Fruit fly (Drosophila melanogaster) whole organism, embryonic: ENCODE measurements around the gene sra.

Experiments used
- Abd-B ChIP-seq: fragments of 200-800 bp; sonication (Bioruptor generic); optimal IDR thresholded peaks from 2 replicates; lab custom pipeline; 2018; ENCODE audit warnings: missing biosample characterization, mild to moderate bottlenecking, missing genetic modification characterization, moderate library complexity
- CG10543 ChIP-seq: fragments of 200-800 bp; sonication (Bioruptor generic); optimal IDR thresholded peaks from 3 replicates; lab custom pipeline; 2017; ENCODE audit warnings: missing biosample characterization, mild to moderate bottlenecking, missing genetic modification characterization, moderate library complexity
- CG10654 ChIP-seq: fragments of 200-800 bp; sonication (Bioruptor generic); optimal IDR thresholded peaks from 2 replicates; lab custom pipeline; 2016; ENCODE audit warnings: missing biosample characterization, missing genetic modification characterization
- CG15269 ChIP-seq: fragments of 200-800 bp; sonication (Bioruptor generic); optimal IDR thresholded peaks from 2 replicates; lab custom pipeline; 2018; ENCODE audit warnings: missing biosample characterization, mild to moderate bottlenecking, missing genetic modification characterization, moderate library complexity
- CG15696 ChIP-seq: fragments of 200-800 bp; sonication (Bioruptor generic); optimal IDR thresholded peaks from 2 replicates; lab custom pipeline; 2019; ENCODE audit warnings: missing biosample characterization, mild to moderate bottlenecking, missing genetic modification characterization, moderate library complexity
- CG16863 ChIP-seq: fragments of 200-800 bp; sonication (Bioruptor generic); optimal IDR thresholded peaks from 3 replicates; lab custom pipeline; 2016; ENCODE audit warnings: missing biosample characterization, missing genetic modification characterization
- CG17612 ChIP-seq: fragments of 200-800 bp; sonication (Bioruptor generic); IDR thresholded peaks from 2 replicates; pipeline ENCODE4 v1.3.6; 2022; ENCODE audit warnings: missing biosample characterization, missing genetic modification characterization
- CG2199 ChIP-seq: fragments of 200-800 bp; sonication (Bioruptor generic); IDR thresholded peaks from 3 replicates; pipeline ENCODE4 v1.3.6; 2022; ENCODE audit warnings: missing biosample characterization, missing genetic modification characterization
- CG4617 ChIP-seq: fragments of 200-800 bp; sonication (Bioruptor generic); optimal IDR thresholded peaks from 3 replicates; lab custom pipeline; 2016; ENCODE audit warnings: missing biosample characterization, missing genetic modification characterization, borderline replicate concordance
- CG4730 ChIP-seq: fragments of 200-800 bp; sonication (Bioruptor generic); IDR thresholded peaks from 2 replicates; pipeline ENCODE4 v1.3.6; 2022; ENCODE audit warnings: missing biosample characterization, missing genetic modification characterization
- CG6254 ChIP-seq: fragments of 200-800 bp; sonication (Bioruptor generic); optimal IDR thresholded peaks from 3 replicates; lab custom pipeline; 2017; ENCODE audit warnings: mild to moderate bottlenecking, missing biosample characterization, missing genetic modification reagents, missing genetic modification characterization
- CG6765 ChIP-seq: fragments of 200-800 bp; sonication (Bioruptor generic); optimal IDR thresholded peaks from 3 replicates; lab custom pipeline; 2017; ENCODE audit warnings: missing biosample characterization, mild to moderate bottlenecking, missing genetic modification characterization
- CG7745 ChIP-seq: fragments of 200-800 bp; sonication (Bioruptor generic); optimal IDR thresholded peaks from 2 replicates; lab custom pipeline; 2018; ENCODE audit warnings: missing biosample characterization, mild to moderate bottlenecking, missing genetic modification characterization, moderate library complexity
- CG7839 ChIP-seq: fragments of 200-800 bp; sonication (Bioruptor generic); optimal IDR thresholded peaks from 3 replicates; lab custom pipeline; 2018; ENCODE audit warnings: missing biosample characterization, mild to moderate bottlenecking, missing genetic modification characterization, moderate library complexity
- CG8478 ChIP-seq: fragments of >200 bp; optimal IDR thresholded peaks from 2 replicates; lab custom pipeline; 2018
- Deaf1 ChIP-seq: fragments of 200-800 bp; optimal IDR thresholded peaks from 3 replicates; lab custom pipeline; 2019; ENCODE audit warnings: missing biosample characterization, mild to moderate bottlenecking, missing genetic modification characterization, moderate library complexity
- Dip2 ChIP-seq: fragments of 200-800 bp; sonication (Bioruptor generic); IDR thresholded peaks from 2 replicates; pipeline ENCODE4 v1.3.6; 2022; ENCODE audit warnings: missing biosample characterization, missing genetic modification characterization
- Gsc ChIP-seq: fragments of 200-800 bp; sonication (Bioruptor generic); IDR thresholded peaks from 2 replicates; pipeline ENCODE4 v1.3.6; 2022; ENCODE audit warnings: missing biosample characterization, missing genetic modification characterization
- Hr51 ChIP-seq, 2 experiments: fragments of 200-800 bp; sonication (Bioruptor generic); optimal IDR thresholded peaks; 2 replicates in 1 of 2; 3 replicates in 1 of 2; lab custom pipeline; 2016 to 2018; ENCODE audit warnings: missing biosample characterization in 2 of 2, missing genetic modification characterization in 2 of 2, mild to moderate bottlenecking in 1 of 2, moderate library complexity in 1 of 2
- MESR4 ChIP-seq: fragments of 200-800 bp; sonication (Bioruptor generic); optimal IDR thresholded peaks from 2 replicates; lab custom pipeline; 2018; ENCODE audit warnings: missing biosample characterization, mild to moderate bottlenecking, missing genetic modification characterization, moderate library complexity
- Mrtf ChIP-seq: fragments of 200-800 bp; sonication (Bioruptor generic); IDR thresholded peaks from 3 replicates; pipeline ENCODE4 v1.3.6; 2022; ENCODE audit warnings: missing biosample characterization, missing genetic modification characterization
- Nf-YC ChIP-seq: fragments of 200-800 bp; optimal IDR thresholded peaks from 3 replicates; lab custom pipeline; 2019; ENCODE audit warnings: missing biosample characterization, mild to moderate bottlenecking, missing genetic modification characterization, moderate library complexity
- NfI ChIP-seq: fragments of 200-800 bp; sonication (Bioruptor generic); optimal IDR thresholded peaks from 3 replicates; lab custom pipeline; 2018; ENCODE audit warnings: missing biosample characterization, mild to moderate bottlenecking, missing genetic modification characterization, moderate library complexity
- Rfx ChIP-seq: fragments of 200-800 bp; sonication (Bioruptor generic); IDR thresholded peaks from 2 replicates; pipeline ENCODE4 v1.3.6; 2022; ENCODE audit warnings: missing biosample characterization, missing genetic modification characterization
- Trl ChIP-seq, 3 experiments: fragments of >200 bp in 2 of 3; fragments of 200-800 bp in 1 of 3; sonication (Bioruptor generic) in 1 of 3; optimal IDR thresholded peaks; 2 replicates in 1 of 3; 3 replicates in 2 of 3; lab custom pipeline; 2016 to 2017; ENCODE audit warnings: missing biosample characterization in 1 of 3, missing genetic modification characterization in 1 of 3
- Vsx1 ChIP-seq: fragments of 200-800 bp; sonication (Bioruptor generic); optimal IDR thresholded peaks from 2 replicates; lab custom pipeline; 2017; ENCODE audit warnings: missing biosample characterization, mild to moderate bottlenecking, missing genetic modification characterization, missing genetic modification reagents
- ara ChIP-seq: fragments of 200-800 bp; sonication (Bioruptor generic); IDR thresholded peaks from 2 replicates; pipeline ENCODE4 v1.3.6; 2022; ENCODE audit warnings: missing biosample characterization, missing genetic modification characterization
- bsh ChIP-seq, 2 experiments: fragments of 200-800 bp; sonication (Bioruptor generic); optimal IDR thresholded peaks; 2 replicates each; lab custom pipeline; 2017 to 2018; ENCODE audit warnings: mild to moderate bottlenecking in 2 of 2, missing biosample characterization in 2 of 2, missing genetic modification characterization in 2 of 2, moderate library complexity in 1 of 2
- btn ChIP-seq: fragments of 200-800 bp; sonication (Bioruptor generic); optimal IDR thresholded peaks from 2 replicates; lab custom pipeline; 2016; ENCODE audit warnings: missing biosample characterization, missing genetic modification characterization
- cad ChIP-seq: fragments of >200 bp; optimal IDR thresholded peaks from 2 replicates; lab custom pipeline; 2017; ENCODE audit warnings: missing biosample characterization, missing genetic modification characterization
- danr ChIP-seq: fragments of 200-800 bp; sonication (Bioruptor generic); IDR thresholded peaks from 2 replicates; pipeline ENCODE4 v1.3.6; 2022; ENCODE audit warnings: missing biosample characterization, missing genetic modification characterization
- fd64A ChIP-seq: fragments of 200-800 bp; sonication (Bioruptor generic); optimal IDR thresholded peaks from 3 replicates; lab custom pipeline; 2018; ENCODE audit warnings: missing biosample characterization, mild to moderate bottlenecking, missing genetic modification characterization
- fd96Cb ChIP-seq: fragments of 200-800 bp; sonication (Bioruptor generic); optimal IDR thresholded peaks from 2 replicates; lab custom pipeline; 2018; ENCODE audit warnings: missing biosample characterization, mild to moderate bottlenecking, missing genetic modification characterization, moderate library complexity
- gce ChIP-seq: fragments of 200-800 bp; sonication (Bioruptor generic); IDR thresholded peaks from 3 replicates; pipeline ENCODE4 v1.3.6; 2022; ENCODE audit warnings: missing biosample characterization, missing genetic modification characterization
- hkb ChIP-seq, 2 experiments: fragments of 200-800 bp in 1 of 2; fragments of >200 bp in 1 of 2; sonication (Bioruptor generic) in 1 of 2; IDR thresholded peaks in 1 of 2; optimal IDR thresholded peaks in 1 of 2; 2 replicates each; pipeline versions ENCODE4 v1.3.6 to Lab custom; 2017 to 2022; ENCODE audit warnings: missing biosample characterization in 1 of 2, missing genetic modification characterization in 1 of 2
- lab ChIP-seq: fragments of 200-800 bp; sonication (Bioruptor generic); optimal IDR thresholded peaks from 3 replicates; lab custom pipeline; 2017; ENCODE audit warnings: missing biosample characterization, missing genetic modification characterization, mild to moderate bottlenecking, moderate library complexity, missing genetic modification reagents
- nau ChIP-seq: fragments of 200-800 bp; sonication (Bioruptor generic); optimal IDR thresholded peaks from 3 replicates; lab custom pipeline; 2017; ENCODE audit warnings: missing biosample characterization, mild to moderate bottlenecking, missing genetic modification characterization, missing genetic modification reagents
- pzg ChIP-seq: fragments of 200-800 bp; sonication (Bioruptor generic); optimal IDR thresholded peaks from 3 replicates; lab custom pipeline; 2018; ENCODE audit warnings: missing biosample characterization, mild to moderate bottlenecking, missing genetic modification characterization, moderate library complexity
- sc ChIP-seq, 3 experiments: fragments of >200 bp in 2 of 3; fragments of 200-800 bp in 1 of 3; sonication (Bioruptor generic) in 1 of 3; optimal IDR thresholded peaks; 2 replicates in 2 of 3; 3 replicates in 1 of 3; lab custom pipeline; 2017; ENCODE audit warnings: mild to moderate bottlenecking in 1 of 3, missing biosample characterization in 1 of 3, missing genetic modification characterization in 1 of 3, missing genetic modification reagents in 1 of 3
- sens-2 ChIP-seq: fragments of 200-800 bp; sonication (Bioruptor generic); IDR thresholded peaks from 2 replicates; pipeline ENCODE4 v1.3.6; 2022; ENCODE audit warnings: missing biosample characterization, missing genetic modification characterization
- sim ChIP-seq: fragments of 200-800 bp; sonication (Bioruptor generic); IDR thresholded peaks from 2 replicates; pipeline ENCODE4 v1.3.6; 2022; ENCODE audit warnings: missing biosample characterization, missing genetic modification characterization
- sqz ChIP-seq: fragments of 200-800 bp; sonication (Bioruptor generic); optimal IDR thresholded peaks from 3 replicates; lab custom pipeline; 2018; ENCODE audit warnings: missing biosample characterization, mild to moderate bottlenecking, missing genetic modification characterization
- sug ChIP-seq: fragments of 200-800 bp; optimal IDR thresholded peaks from 2 replicates; lab custom pipeline; 2019; ENCODE audit warnings: missing biosample characterization, mild to moderate bottlenecking, missing genetic modification characterization, moderate library complexity
- tgo ChIP-seq: fragments of 200-800 bp; sonication (Bioruptor generic); IDR thresholded peaks from 3 replicates; pipeline ENCODE4 v1.3.6; 2022; ENCODE audit warnings: missing biosample characterization, missing genetic modification characterization
- toy ChIP-seq: fragments of 200-800 bp; sonication (Bioruptor generic); IDR thresholded peaks from 2 replicates; pipeline ENCODE4 v1.3.6; 2022; ENCODE audit warnings: missing biosample characterization, missing genetic modification characterization
- vfl ChIP-seq: fragments of 200-800 bp; sonication (Bioruptor generic); optimal IDR thresholded peaks from 2 replicates; lab custom pipeline; 2016; ENCODE audit warnings: missing biosample characterization, missing genetic modification characterization
- zen ChIP-seq: fragments of 200-800 bp; sonication (Bioruptor generic); optimal IDR thresholded peaks from 3 replicates; lab custom pipeline; 2018; ENCODE audit warnings: missing biosample characterization, mild to moderate bottlenecking, missing genetic modification characterization, moderate library complexity

Gene sra

dm6 chr3R:16236713-16237641 lies 50.2 kb downstream of the sra start (continued):
- TF ChIP-seq CG10543 (GFP tag; lab: Kevin White, UChicago) (peak; percentile 97), cad (GFP tag; lab: Kevin White, UChicago) (no peak), Nf-YC (tag; lab: Kevin White, UChicago) (peak; percentile 92), Vsx1 (peak; percentile 88), Hr51 (GFP tag; optimal IDR thresholded peaks at IDR 0.05; lab: Kevin White, UChicago) (peak; percentile 82 to 99), CG17612 (GFP tag; lab: Robert Waterston, UW) (no peak), Dip2 (GFP tag; lab: Robert Waterston, UW) (no peak), CG4617 (peak; percentile 93), CG6765 (GFP tag; lab: Kevin White, UChicago) (peak; percentile 98), fd64A (GFP tag; lab: Kevin White, UChicago) (peak; percentile 90), fd96Cb (tag; lab: Kevin White, UChicago) (peak; percentile 98), sens-2 (GFP tag; lab: Robert Waterston, UW) (no peak), Rfx (GFP tag; lab: Robert Waterston, UW) (no peak), zen (tag; lab: Kevin White, UChicago) (peak; percentile 95), tgo (GFP tag; lab: Robert Waterston, UW) (no peak), nau (GFP tag; lab: Kevin White, UChicago) (peak; percentile 91), NfI (GFP tag; lab: Kevin White, UChicago) (peak; percentile 97), CG4730 (GFP tag; lab: Robert Waterston, UW) (no peak), Deaf1 (tag; lab: Kevin White, UChicago) (peak; percentile 95), MESR4 (GFP tag; lab: Kevin White, UChicago) (peak; percentile 40), gce (no peak), ara (GFP tag; lab: Robert Waterston, UW) (no peak), hkb (optimal IDR thresholded peaks at IDR 0.05; lab: Kevin White, UChicago) (no peak), hkb (GFP tag; IDR thresholded peaks at IDR 0.05; lab: Robert Waterston, UW) (no peak), Trl (optimal IDR thresholded peaks at IDR 0.05; lab: Kevin White, UChicago) (peak; percentile 75 to 80), Trl (GFP tag; optimal IDR thresholded peaks at IDR 0.05; lab: Kevin White, UChicago) (peak; percentile 78), CG7745 (peak; percentile 69), vfl (peak; percentile 83), btn (GFP tag; lab: Kevin White, UChicago) (no peak), CG16863 (GFP tag; lab: Kevin White, UChicago) (peak; percentile 70), pzg (peak; percentile 14), CG15269 (tag; lab: Kevin White, UChicago) (peak; percentile 99), Gsc (no peak), Mrtf (GFP tag; lab: Robert Waterston, UW) (no peak), CG6254 (GFP tag; lab: Kevin White, UChicago) (peak; percentile 93), sqz (GFP tag; lab: Kevin White, UChicago) (peak; percentile 95), sug (tag; lab: Kevin White, UChicago) (peak; percentile 94), CG15696 (tag; lab: Kevin White, UChicago) (peak; percentile 91), sim (no peak), bsh (GFP tag; optimal IDR thresholded peaks at IDR 0.05; lab: Kevin White, UChicago) (peak; percentile 92 to 99), sc (optimal IDR thresholded peaks at IDR 0.05; lab: Kevin White, UChicago) (no peak), sc (GFP tag; optimal IDR thresholded peaks at IDR 0.05; lab: Kevin White, UChicago) (peak; percentile 95), danr (no peak), toy (no peak), CG8478 (lab: Kevin White, UChicago) (no peak), lab (GFP tag; lab: Kevin White, UChicago) (peak; percentile 99), CG2199 (GFP tag; lab: Robert Waterston, UW) (no peak), CG7839 (tag; lab: Kevin White, UChicago) (peak; percentile 99), CG10654 (GFP tag; lab: Kevin White, UChicago) (peak; percentile 96), Abd-B (GFP tag; lab: Kevin White, UChicago) (peak; percentile 97)
